Fruit fly (Drosophila melanogaster): ENCODE data around the gene CG14451.

- TF ChIP-seq Dll (optimal IDR thresholded peaks at IDR 0.05) (no peak), usp (GFP tag; optimal IDR thresholded peaks at IDR 0.05) (no peak), psq (optimal IDR thresholded peaks at IDR 0.05) (no peak), pan (optimal IDR thresholded peaks at IDR 0.05) (no peak), EcR (GFP tag; optimal IDR thresholded peaks at IDR 0.05) (no peak), CG8478 (optimal IDR thresholded peaks at IDR 0.05) (no peak)
Observed at dm6 chr3L:22695653-22696052, 26.2 kb downstream of the CG14451 start, which contains the start of gene CG14452.

All from whole organism.